Fruit fly (Drosophila melanogaster) whole organism, wandering third instar larva: ENCODE data around the gene Moe.

Experiments used
- Abd-B ChIP-seq: fragments of >200 bp; optimal IDR thresholded peaks from 2 replicates; lab custom pipeline; 2017; ENCODE audit warnings: missing biosample characterization, missing genetic modification characterization
- CG32264 ChIP-seq: fragments of 200-800 bp; sonication (Bioruptor generic); optimal IDR thresholded peaks from 2 replicates; lab custom pipeline; 2016; ENCODE audit warnings: missing biosample characterization, missing genetic modification characterization
- CG9705 ChIP-seq: fragments of 200-800 bp; sonication (Bioruptor generic); optimal IDR thresholded peaks from 2 replicates; lab custom pipeline; 2018; ENCODE audit warnings: missing biosample characterization, mild to moderate bottlenecking, missing genetic modification characterization
- CrebA ChIP-seq: fragments of 200-800 bp; sonication (Bioruptor generic); optimal IDR thresholded peaks from 2 replicates; lab custom pipeline; 2016; ENCODE audit warnings: missing biosample characterization, mild to moderate bottlenecking, missing genetic modification characterization, borderline replicate concordance
- Dfd ChIP-seq: fragments of >200 bp; optimal IDR thresholded peaks from 2 replicates; lab custom pipeline; 2017; ENCODE audit warnings: missing biosample characterization, missing genetic modification characterization
- Dif ChIP-seq: fragments of 200-275, 200-300 bp; sonication (Bioruptor generic); optimal IDR thresholded peaks from 2 replicates; lab custom pipeline; 2018; ENCODE audit warnings: missing biosample characterization, missing genetic modification characterization; ENCODE audit not compliant: partially characterized antibody
- GATAd ChIP-seq: sonication (Bioruptor generic); optimal IDR thresholded peaks from 2 replicates; lab custom pipeline; 2016; ENCODE audit warnings: missing biosample characterization, missing genetic modification characterization
- HLH106 ChIP-seq: fragments of 200-800 bp; optimal IDR thresholded peaks from 3 replicates; lab custom pipeline; 2019; ENCODE audit warnings: missing biosample characterization, mild to moderate bottlenecking, missing genetic modification characterization, moderate library complexity
- Hnf4 ChIP-seq: fragments of 200-800 bp; sonication (Bioruptor generic); optimal IDR thresholded peaks from 2 replicates; lab custom pipeline; 2016; ENCODE audit warnings: missing biosample characterization, mild to moderate bottlenecking, missing genetic modification characterization
- Hr78 ChIP-seq: fragments of >200 bp; optimal IDR thresholded peaks from 2 replicates; lab custom pipeline; 2017; ENCODE audit warnings: missing biosample characterization, missing genetic modification characterization
- Hr83 ChIP-seq: fragments of 200-300 bp; sonication (Bioruptor generic); optimal IDR thresholded peaks from 2 replicates; lab custom pipeline; 2016; ENCODE audit warnings: missing biosample characterization, mild to moderate bottlenecking, missing genetic modification characterization, moderate library complexity; ENCODE audit not compliant: poor library complexity, severe bottlenecking
- Jra ChIP-seq: sonication (Bioruptor generic); optimal IDR thresholded peaks from 2 replicates; lab custom pipeline; 2016; ENCODE audit warnings: missing biosample characterization, missing genetic modification characterization
- Mio ChIP-seq: sonication (Bioruptor generic); optimal IDR thresholded peaks from 2 replicates; lab custom pipeline; 2016; ENCODE audit warnings: missing biosample characterization, missing genetic modification characterization
- Myc ChIP-seq: fragments of >200 bp; optimal IDR thresholded peaks from 2 replicates; lab custom pipeline; 2017
- N ChIP-seq: fragments of >200 bp; optimal IDR thresholded peaks from 2 replicates; lab custom pipeline; 2018; ENCODE audit warnings: missing biosample characterization, missing external identifiers, missing genetic modification characterization
- OdsH ChIP-seq: fragments of 200-800 bp; sonication (Bioruptor generic); optimal IDR thresholded peaks from 2 replicates; lab custom pipeline; 2016; ENCODE audit warnings: missing biosample characterization, mild to moderate bottlenecking, missing genetic modification characterization
- Rel ChIP-seq, 2 experiments: fragments of 200-800 bp; sonication (Bioruptor generic) in 1 of 2; optimal IDR thresholded peaks; 2 replicates in 1 of 2; 3 replicates in 1 of 2; lab custom pipeline; 2016 to 2019; ENCODE audit warnings: mild to moderate bottlenecking in 2 of 2, missing biosample characterization in 2 of 2, missing genetic modification characterization in 2 of 2, moderate library complexity in 1 of 2
- Sp1 ChIP-seq: fragments of 200-800 bp; sonication (Bioruptor generic); optimal IDR thresholded peaks from 3 replicates; lab custom pipeline; 2019; ENCODE audit warnings: missing biosample characterization, mild to moderate bottlenecking, missing genetic modification characterization, moderate library complexity
- Vsx2 ChIP-seq: fragments of 200-300, 225-300 bp; sonication (Bioruptor generic); optimal IDR thresholded peaks from 2 replicates; lab custom pipeline; 2018; ENCODE audit warnings: missing biosample characterization, missing genetic modification characterization; ENCODE audit not compliant: partially characterized antibody
- br ChIP-seq: fragments of 200-800 bp; sonication (Bioruptor generic); optimal IDR thresholded peaks from 2 replicates; lab custom pipeline; 2016; ENCODE audit warnings: missing biosample characterization, missing genetic modification characterization
- brk ChIP-seq: fragments of 200-800 bp; sonication (Bioruptor generic); optimal IDR thresholded peaks from 2 replicates; lab custom pipeline; 2016; ENCODE audit warnings: missing biosample characterization, mild to moderate bottlenecking, missing genetic modification characterization
- dl ChIP-seq, 2 experiments: fragments of 175-275, 200-275 bp in 1 of 2; fragments of 200-275 bp in 1 of 2; sonication (Bioruptor generic); optimal IDR thresholded peaks; lab custom pipeline; 2018; ENCODE audit warnings: mild to moderate bottlenecking in 2 of 2, missing biosample characterization in 2 of 2, missing genetic modification characterization in 2 of 2, moderate library complexity in 2 of 2; ENCODE audit not compliant: partially characterized antibody in 2 of 2, insufficient read depth in 1 of 2
- dmrt93B ChIP-seq: fragments of 200-800 bp; sonication (Bioruptor generic); optimal IDR thresholded peaks from 2 replicates; lab custom pipeline; 2018; ENCODE audit warnings: missing biosample characterization, mild to moderate bottlenecking, missing genetic modification characterization
- dsf ChIP-seq: sonication (Bioruptor generic); optimal IDR thresholded peaks from 2 replicates; lab custom pipeline; 2016; ENCODE audit warnings: missing biosample characterization, missing genetic modification characterization, borderline replicate concordance
- ey ChIP-seq: fragments of 200-800 bp; sonication (Bioruptor generic); optimal IDR thresholded peaks from 2 replicates; lab custom pipeline; 2016; ENCODE audit warnings: missing biosample characterization, missing genetic modification characterization
- foxo ChIP-seq, 2 experiments: fragments of 200-800 bp; sonication (Bioruptor generic); optimal IDR thresholded peaks; 2 replicates in 1 of 2; 3 replicates in 1 of 2; lab custom pipeline; 2016 to 2017; ENCODE audit warnings: missing biosample characterization in 2 of 2, missing genetic modification characterization in 2 of 2
- fru ChIP-seq: fragments of 200-800 bp; sonication (Bioruptor generic); optimal IDR thresholded peaks from 3 replicates; lab custom pipeline; 2016; ENCODE audit warnings: missing biosample characterization, mild to moderate bottlenecking, missing genetic modification characterization
- h ChIP-seq: fragments of 200-800 bp; sonication (Bioruptor generic); optimal IDR thresholded peaks from 3 replicates; lab custom pipeline; 2016; ENCODE audit warnings: missing biosample characterization, mild to moderate bottlenecking, missing genetic modification characterization
- jim ChIP-seq: fragments of 175-275, 200-325 bp; sonication (Bioruptor generic); optimal IDR thresholded peaks from 2 replicates; lab custom pipeline; 2016; ENCODE audit warnings: missing biosample characterization, mild to moderate bottlenecking, missing genetic modification characterization
- lola ChIP-seq: fragments of >200 bp; optimal IDR thresholded peaks from 2 replicates; lab custom pipeline; 2017; ENCODE audit warnings: missing biosample characterization, missing genetic modification characterization
- pan ChIP-seq: fragments of >200 bp; optimal IDR thresholded peaks from 2 replicates; lab custom pipeline; 2017
- psq ChIP-seq: fragments of 200-800 bp; sonication (Bioruptor generic); optimal IDR thresholded peaks from 3 replicates; lab custom pipeline; 2017; ENCODE audit warnings: missing biosample characterization, mild to moderate bottlenecking, missing genetic modification characterization, moderate library complexity
- rgr ChIP-seq: fragments of 200-800 bp; sonication (Bioruptor generic); optimal IDR thresholded peaks from 3 replicates; lab custom pipeline; 2016; ENCODE audit warnings: missing biosample characterization, mild to moderate bottlenecking, missing genetic modification characterization
- sage ChIP-seq: fragments of 200-800 bp; sonication (Bioruptor generic); optimal IDR thresholded peaks from 2 replicates; lab custom pipeline; 2016; ENCODE audit warnings: missing biosample characterization, mild to moderate bottlenecking, missing genetic modification characterization
- sv ChIP-seq: fragments of 200-800 bp; sonication (Bioruptor generic); optimal IDR thresholded peaks from 3 replicates; lab custom pipeline; 2016; ENCODE audit warnings: missing biosample characterization, missing genetic modification characterization
- tai ChIP-seq: sonication (Bioruptor generic); optimal IDR thresholded peaks from 2 replicates; lab custom pipeline; 2016; ENCODE audit warnings: missing biosample characterization, missing genetic modification characterization
- usp ChIP-seq: fragments of >200 bp; optimal IDR thresholded peaks from 2 replicates; lab custom pipeline; 2017; ENCODE audit warnings: missing biosample characterization, missing genetic modification characterization
- woc ChIP-seq: sonication (Bioruptor generic); optimal IDR thresholded peaks from 2 replicates; lab custom pipeline; 2016; ENCODE audit warnings: missing biosample characterization, mild to moderate bottlenecking, missing genetic modification characterization

The Moe gene

dm6 chrX:8905545-8906455 is 7.7 kb upstream of the Moe start:
- no peak for TF ChIP-seq sage (GFP tag; lab: Kevin White, UChicago)
- TF ChIP-seq h (GFP tag; lab: Kevin White, UChicago) = peak; percentile 40
- no peak for TF ChIP-seq brk (GFP tag; lab: Kevin White, UChicago)

dm6 chrX:8901447-8901846 is 3.3 kb upstream of the Moe start, which contains the start of gene Rbm13:
Gene Rbm13 (plus strand): TSS chrX:8901699.
- peak; percentile 0 for TF ChIP-seq Myc (lab: Kevin White, UChicago)
- TF ChIP-seq CG9705 = no peak
- no peak for TF ChIP-seq sv (GFP tag; lab: Kevin White, UChicago)
- no peak for TF ChIP-seq Rel (GFP tag; optimal IDR thresholded peaks at IDR 0.05; lab: Kevin White, UChicago)
- peak; percentile 31 for TF ChIP-seq Rel (tag; optimal IDR thresholded peaks at IDR 0.05; lab: Kevin White, UChicago)
- TF ChIP-seq, all 38 proteins: peak for 2

DNA sequence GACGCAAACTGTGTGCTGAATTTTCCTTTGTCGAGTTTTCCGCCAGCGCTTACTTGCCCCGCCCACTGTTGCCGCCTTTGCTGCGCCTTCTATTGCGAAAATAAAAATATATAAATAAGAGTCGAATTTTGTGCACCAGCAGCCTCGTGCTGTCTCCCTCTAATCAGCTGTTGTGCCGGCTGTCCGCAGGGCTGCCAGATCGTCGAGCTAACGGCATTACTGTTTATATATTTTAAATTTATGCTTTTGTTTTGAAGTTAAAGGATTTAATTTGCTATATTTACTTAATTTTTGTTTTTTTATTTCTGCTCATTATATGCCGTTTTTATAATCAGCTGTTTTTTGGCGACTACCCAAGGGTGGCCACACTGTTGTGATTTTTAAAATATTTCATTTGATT is 2.0 kb upstream of the Moe start, which contains the start of gene Uros1:
Gene Uros1 (minus strand): TSS at position 171 of the 400 bp plus-strand sequence.
- TF ChIP-seq CrebA (GFP tag; lab: Kevin White, UChicago) (no peak), Hr78 (no peak), N (GFP tag; lab: Kevin White, UChicago) (no peak), Jra (no peak), foxo (GFP tag; optimal IDR thresholded peaks at IDR 0.05; lab: Kevin White, UChicago) (peak in 1 of 2 experiments; percentile 41), fru (GFP tag; lab: Kevin White, UChicago) (peak; percentile 29), HLH106 (tag; lab: Kevin White, UChicago) (peak; percentile 38), ey (GFP tag; lab: Kevin White, UChicago) (peak; percentile 13), usp (GFP tag; lab: Kevin White, UChicago) (no peak), Dif (no peak), pan (no peak), dmrt93B (GFP tag; lab: Kevin White, UChicago) (no peak), h (GFP tag; lab: Kevin White, UChicago) (peak; percentile 16), Hnf4 (GFP tag; lab: Kevin White, UChicago) (peak; percentile 12), Myc (lab: Kevin White, UChicago) (no peak), CG9705 (no peak), tai (GFP tag; lab: Kevin White, UChicago) (no peak), Rel (GFP tag; optimal IDR thresholded peaks at IDR 0.05; lab: Kevin White, UChicago) (no peak), Rel (tag; optimal IDR thresholded peaks at IDR 0.05; lab: Kevin White, UChicago) (no peak), Vsx2 (GFP tag; lab: Kevin White, UChicago) (no peak), Mio (GFP tag; lab: Kevin White, UChicago) (no peak), Abd-B (no peak), dl (GFP tag; optimal IDR thresholded peaks at IDR 0.05; lab: Kevin White, UChicago; ENCODE audit: insufficient read depth in 1 of 2, partially characterized antibody in 2 of 2) (no peak), lola (GFP tag; lab: Kevin White, UChicago) (no peak), GATAd (GFP tag; lab: Kevin White, UChicago) (no peak), OdsH (GFP tag; lab: Kevin White, UChicago) (no peak), rgr (GFP tag; lab: Kevin White, UChicago) (no peak), sv (GFP tag; lab: Kevin White, UChicago) (no peak), woc (GFP tag; lab: Kevin White, UChicago) (no peak), dsf (no peak), Hr83 (no peak), Dfd (GFP tag; lab: Kevin White, UChicago) (no peak), CG32264 (GFP tag; lab: Kevin White, UChicago) (no peak), br (GFP tag; lab: Kevin White, UChicago) (peak; percentile 5), psq (GFP tag; lab: Kevin White, UChicago) (peak; percentile 14), brk (GFP tag; lab: Kevin White, UChicago) (no peak), sage (GFP tag; lab: Kevin White, UChicago) (no peak), Sp1 (GFP tag; lab: Kevin White, UChicago) (no peak), jim (GFP tag; lab: Kevin White, UChicago) (no peak)
